Worm (Caenorhabditis elegans): ENCODE measurements around the gene F13H6.5.

The F13H6.5 gene

DNA sequence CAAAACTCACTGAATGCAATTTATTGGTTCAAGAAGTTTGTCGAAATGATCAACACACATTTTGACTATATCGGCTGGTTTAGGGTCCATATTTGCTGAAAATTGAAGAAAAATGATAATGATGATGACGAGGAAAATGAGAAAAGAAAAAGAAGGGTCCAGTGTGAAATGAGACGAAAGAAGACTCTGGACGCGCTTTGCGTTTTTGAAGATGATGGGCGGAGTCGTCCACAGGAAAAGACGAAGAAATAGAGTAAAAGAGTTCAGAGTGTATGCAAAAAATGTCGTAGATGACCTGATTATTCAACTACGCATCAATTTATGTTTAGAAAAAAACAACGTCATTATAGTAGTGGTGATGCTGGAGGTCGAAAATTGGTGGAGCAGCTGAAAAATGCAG lies at the start of gene F13H6.5:
Gene F13H6.5 (minus strand): TSS at position 101 of the 400 bp plus-strand sequence.
- TF ChIP-seq tbx-37 (GFP tag; conservative IDR thresholded peaks at IDR 0.05), result no peak
- no peak for TF ChIP-seq F13C5.2 (tag; optimal IDR thresholded peaks at IDR 0.05)
- TF ChIP-seq tra-4 (tag; optimal IDR thresholded peaks at IDR 0.05), result no peak
- TF ChIP-seq ets-7 (tag; optimal IDR thresholded peaks at IDR 0.05), result no peak
- no peak for TF ChIP-seq scrt-1 (GFP tag; IDR thresholded peaks at IDR 0.05)
- TF ChIP-seq hnd-1 (tag; optimal IDR thresholded peaks at IDR 0.05), result no peak
- TF ChIP-seq pes-1 (GFP tag; IDR thresholded peaks at IDR 0.05), result no peak
- TF ChIP-seq sea-1 (GFP tag; conservative IDR thresholded peaks at IDR 0.05), result no peak
- no peak for TF ChIP-seq ama-1 (optimal IDR thresholded peaks at IDR 0.05)
- no peak for TF ChIP-seq ceh-13 (GFP tag; optimal IDR thresholded peaks at IDR 0.05)
- no peak for TF ChIP-seq hmg-4 (GFP tag; optimal IDR thresholded peaks at IDR 0.05)
- TF ChIP-seq ceh-36 (tag; optimal IDR thresholded peaks at IDR 0.05), result no peak
- TF ChIP-seq flt-1 (GFP tag; IDR thresholded peaks at IDR 0.05), result no peak
- TF ChIP-seq aly-1 (tag; optimal IDR thresholded peaks at IDR 0.05), result no peak
- no peak for TF ChIP-seq tbx-11 (GFP tag; IDR thresholded peaks at IDR 0.05)
- TF ChIP-seq B0310.2 (tag; optimal IDR thresholded peaks at IDR 0.05), result no peak

DNA sequence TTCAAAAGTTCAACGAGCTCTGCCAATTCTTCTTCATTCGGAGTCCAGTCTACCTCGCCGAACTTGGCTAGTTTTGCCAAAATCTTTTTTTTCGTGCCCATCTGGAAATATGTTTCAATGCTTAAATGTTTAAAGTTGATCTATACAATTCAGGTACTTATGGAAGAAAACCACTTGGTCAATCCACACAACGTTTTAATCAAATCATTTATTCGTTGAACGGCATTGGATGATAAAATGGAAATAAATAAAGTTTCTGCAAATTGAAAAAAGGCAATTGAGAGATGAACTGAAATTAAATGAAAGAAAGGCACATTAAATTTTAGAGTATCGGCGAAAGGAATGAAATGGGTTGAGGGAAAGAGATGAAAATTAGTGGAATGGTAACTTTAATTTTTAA lies 49.3 kb upstream of the F13H6.5 start, which contains the start of gene urb-1:
Gene urb-1 (minus strand): TSS at position 101 of the 400 bp plus-strand sequence.
- TF ChIP-seq ama-1 (optimal IDR thresholded peaks at IDR 0.05), result peak; percentile 17
- TF ChIP-seq tbx-37 (GFP tag; conservative IDR thresholded peaks at IDR 0.05), result no peak
- no peak for TF ChIP-seq ceh-36 (tag; optimal IDR thresholded peaks at IDR 0.05)

DNA sequence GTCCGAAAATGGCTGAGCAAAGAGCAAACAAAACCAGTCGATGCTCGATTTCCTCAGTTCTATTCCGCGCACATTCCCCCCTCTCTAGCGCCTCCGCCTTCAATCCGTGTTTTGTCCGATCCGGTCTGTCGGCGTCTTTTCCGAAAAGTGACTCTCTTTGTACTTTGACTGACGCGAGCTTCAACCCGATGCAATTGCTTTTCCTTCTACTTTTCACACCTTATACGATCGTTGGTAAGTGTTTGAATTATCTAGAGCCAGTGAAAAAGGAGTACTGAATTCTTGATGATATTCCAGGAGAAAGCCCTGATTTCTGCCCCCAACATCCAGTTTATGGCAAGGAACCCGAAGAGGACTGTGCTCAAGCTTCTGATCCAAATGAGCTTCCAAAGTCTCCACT lies 40.2 kb upstream of the F13H6.5 start, which contains the start of gene cht-6:
Gene cht-6 (plus strand): TSS at position 9 of the 400 bp plus-strand sequence.
- no peak for TF ChIP-seq tra-4 (tag; optimal IDR thresholded peaks at IDR 0.05)
- TF ChIP-seq F13C5.2 (tag; optimal IDR thresholded peaks at IDR 0.05), result no peak
- no peak for TF ChIP-seq ama-1 (optimal IDR thresholded peaks at IDR 0.05)
- no peak for TF ChIP-seq tbx-11 (GFP tag; IDR thresholded peaks at IDR 0.05)
- TF ChIP-seq pes-1 (GFP tag; IDR thresholded peaks at IDR 0.05), result no peak
- TF ChIP-seq flt-1 (GFP tag; IDR thresholded peaks at IDR 0.05), result no peak
- TF ChIP-seq ets-7 (tag; optimal IDR thresholded peaks at IDR 0.05), result no peak
- TF ChIP-seq ceh-36 (tag; optimal IDR thresholded peaks at IDR 0.05), result no peak
- no peak for TF ChIP-seq aly-1 (tag; optimal IDR thresholded peaks at IDR 0.05)
- TF ChIP-seq hmg-4 (GFP tag; optimal IDR thresholded peaks at IDR 0.05), result no peak
- no peak for TF ChIP-seq ceh-13 (GFP tag; optimal IDR thresholded peaks at IDR 0.05)

DNA sequence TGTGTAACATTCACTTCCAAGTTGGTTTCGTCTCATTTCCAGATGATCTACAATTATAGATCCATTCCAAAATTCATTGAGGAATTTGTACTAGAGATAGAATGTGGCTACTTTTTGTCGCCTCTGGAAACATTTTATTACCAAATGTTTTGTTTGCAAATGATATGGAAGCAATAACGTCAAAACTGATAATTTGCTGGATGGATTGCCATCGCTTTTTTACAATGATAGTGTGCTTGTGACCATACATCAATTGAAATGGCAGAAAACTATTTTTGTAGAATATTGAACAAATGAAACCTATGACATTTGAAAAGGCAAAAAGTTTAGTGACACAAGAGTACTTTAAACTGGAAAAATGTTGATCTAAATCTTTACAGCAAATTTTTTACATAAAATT lies 39.7 kb upstream of the F13H6.5 start:
- TF ChIP-seq ets-7 (tag; optimal IDR thresholded peaks at IDR 0.05), result no peak
- TF ChIP-seq B0310.2 (tag; optimal IDR thresholded peaks at IDR 0.05), result no peak
- TF ChIP-seq tbx-11 (GFP tag; IDR thresholded peaks at IDR 0.05), result no peak
- TF ChIP-seq ceh-36 (tag; optimal IDR thresholded peaks at IDR 0.05), result no peak
- no peak for TF ChIP-seq sea-1 (GFP tag; conservative IDR thresholded peaks at IDR 0.05)
- no peak for TF ChIP-seq pes-1 (GFP tag; IDR thresholded peaks at IDR 0.05)
- TF ChIP-seq ceh-13 (GFP tag; optimal IDR thresholded peaks at IDR 0.05), result no peak
- no peak for TF ChIP-seq scrt-1 (GFP tag; IDR thresholded peaks at IDR 0.05)
- no peak for TF ChIP-seq hnd-1 (tag; optimal IDR thresholded peaks at IDR 0.05)
- TF ChIP-seq F13C5.2 (tag; optimal IDR thresholded peaks at IDR 0.05), result no peak
- no peak for TF ChIP-seq flt-1 (GFP tag; IDR thresholded peaks at IDR 0.05)
- no peak for TF ChIP-seq tbx-37 (GFP tag; conservative IDR thresholded peaks at IDR 0.05)
- TF ChIP-seq hmg-4 (GFP tag; optimal IDR thresholded peaks at IDR 0.05), result no peak
- TF ChIP-seq ama-1 (optimal IDR thresholded peaks at IDR 0.05), result no peak
- TF ChIP-seq tra-4 (tag; optimal IDR thresholded peaks at IDR 0.05), result no peak
- no peak for TF ChIP-seq hmbx-1 (tag; optimal IDR thresholded peaks at IDR 0.05)

DNA sequence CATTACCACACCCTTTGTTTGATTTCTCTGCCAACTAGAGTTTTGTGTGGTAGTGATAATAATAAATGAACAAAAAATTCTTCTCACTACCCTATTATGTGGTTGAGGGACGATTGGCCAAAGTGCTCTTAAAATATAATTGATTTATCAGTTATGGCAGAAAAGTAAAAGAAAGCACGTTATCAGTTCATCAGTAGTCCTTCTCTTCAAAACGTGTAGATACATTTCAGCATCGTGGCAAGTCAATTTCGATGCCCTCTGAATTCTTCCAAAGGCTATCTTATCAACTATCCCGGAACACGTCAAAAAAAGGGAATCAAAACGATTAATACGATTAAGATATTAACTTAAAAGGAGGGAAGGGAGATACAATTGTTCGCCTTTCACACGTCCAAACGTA lies 38.3 kb upstream of the F13H6.5 start:
- no peak for TF ChIP-seq B0310.2 (tag; optimal IDR thresholded peaks at IDR 0.05)
- TF ChIP-seq F13C5.2 (tag; optimal IDR thresholded peaks at IDR 0.05), result no peak
- no peak for TF ChIP-seq tbx-11 (GFP tag; IDR thresholded peaks at IDR 0.05)
- TF ChIP-seq scrt-1 (GFP tag; IDR thresholded peaks at IDR 0.05), result no peak
- TF ChIP-seq sea-1 (GFP tag; conservative IDR thresholded peaks at IDR 0.05), result no peak
- TF ChIP-seq ceh-36 (tag; optimal IDR thresholded peaks at IDR 0.05), result no peak
- TF ChIP-seq ets-7 (tag; optimal IDR thresholded peaks at IDR 0.05), result no peak
- TF ChIP-seq hmg-4 (GFP tag; optimal IDR thresholded peaks at IDR 0.05), result no peak
- TF ChIP-seq pes-1 (GFP tag; IDR thresholded peaks at IDR 0.05), result no peak
- no peak for TF ChIP-seq ama-1 (optimal IDR thresholded peaks at IDR 0.05)
- no peak for TF ChIP-seq ceh-13 (GFP tag; optimal IDR thresholded peaks at IDR 0.05)
- TF ChIP-seq hnd-1 (tag; optimal IDR thresholded peaks at IDR 0.05), result no peak
- TF ChIP-seq hmbx-1 (tag; optimal IDR thresholded peaks at IDR 0.05), result no peak
- no peak for TF ChIP-seq tra-4 (tag; optimal IDR thresholded peaks at IDR 0.05)
- no peak for TF ChIP-seq flt-1 (GFP tag; IDR thresholded peaks at IDR 0.05)

DNA sequence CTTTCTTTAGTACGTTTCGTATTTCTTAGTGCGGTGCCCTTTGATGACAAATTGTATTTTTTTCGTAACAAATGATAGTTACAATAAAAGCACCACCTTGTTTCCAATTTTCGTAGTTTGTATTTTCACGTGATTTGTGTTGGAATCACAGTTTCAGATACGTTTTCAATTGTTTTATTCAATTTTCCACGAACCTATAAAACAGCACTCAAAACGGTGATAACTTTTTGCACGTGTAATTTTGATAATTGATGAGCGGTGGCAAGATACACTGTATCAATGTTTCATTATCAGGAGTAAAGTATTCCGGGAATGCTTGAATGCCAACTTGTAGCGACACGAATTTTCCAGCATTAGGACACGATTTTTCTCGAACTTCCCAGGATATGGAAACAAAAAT lies 36.4 kb upstream of the F13H6.5 start:
- TF ChIP-seq sea-1 (GFP tag; conservative IDR thresholded peaks at IDR 0.05) (no peak), flt-1 (GFP tag; IDR thresholded peaks at IDR 0.05) (no peak), hnd-1 (tag; optimal IDR thresholded peaks at IDR 0.05) (no peak), aly-1 (tag; optimal IDR thresholded peaks at IDR 0.05) (no peak), tbx-11 (GFP tag; IDR thresholded peaks at IDR 0.05) (no peak), hmbx-1 (tag; optimal IDR thresholded peaks at IDR 0.05) (no peak), ceh-36 (tag; optimal IDR thresholded peaks at IDR 0.05) (no peak), tra-4 (tag; optimal IDR thresholded peaks at IDR 0.05) (no peak), F13C5.2 (tag; optimal IDR thresholded peaks at IDR 0.05) (no peak), ets-7 (tag; optimal IDR thresholded peaks at IDR 0.05) (no peak), scrt-1 (GFP tag; IDR thresholded peaks at IDR 0.05) (no peak), B0310.2 (tag; optimal IDR thresholded peaks at IDR 0.05) (no peak), hmg-4 (GFP tag; optimal IDR thresholded peaks at IDR 0.05) (no peak), pes-1 (GFP tag; IDR thresholded peaks at IDR 0.05) (no peak), ama-1 (optimal IDR thresholded peaks at IDR 0.05) (no peak)

DNA sequence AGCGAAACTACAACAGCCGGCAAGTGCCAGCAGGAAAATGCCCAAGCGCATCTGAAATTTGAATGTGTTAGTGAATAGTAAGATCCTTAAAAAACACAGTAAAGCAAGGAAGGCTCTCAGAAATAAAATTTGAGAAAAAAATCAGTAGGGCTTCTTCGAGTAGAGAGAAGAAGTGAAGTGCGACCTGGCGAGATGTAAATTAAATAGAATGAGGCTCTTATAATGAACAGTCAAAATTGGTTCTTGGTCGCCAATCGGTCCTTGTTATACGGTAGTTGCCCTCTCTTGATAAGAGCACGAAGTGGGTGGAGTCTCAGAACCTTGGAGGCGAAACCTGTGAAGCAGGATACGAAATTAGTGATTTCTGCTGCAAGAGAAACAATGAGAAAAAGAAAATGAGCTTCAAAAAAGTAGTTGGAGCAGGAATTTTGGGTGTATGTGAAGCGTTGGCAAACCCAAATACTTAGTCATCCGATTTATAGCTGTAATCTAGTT lies 34.0 kb upstream of the F13H6.5 start, which contains the start of gene bcf-1:
Gene bcf-1 (minus strand): TSS at position 51 of the 495 bp plus-strand sequence.
- no peak for TF ChIP-seq hmg-4 (GFP tag; optimal IDR thresholded peaks at IDR 0.05)
- TF ChIP-seq flt-1 (GFP tag; IDR thresholded peaks at IDR 0.05), result no peak
- no peak for TF ChIP-seq ceh-13 (GFP tag; optimal IDR thresholded peaks at IDR 0.05)
- TF ChIP-seq tbx-11 (GFP tag; IDR thresholded peaks at IDR 0.05), result no peak
- no peak for TF ChIP-seq B0310.2 (tag; optimal IDR thresholded peaks at IDR 0.05)
- no peak for TF ChIP-seq tbx-37 (GFP tag; conservative IDR thresholded peaks at IDR 0.05)
- no peak for TF ChIP-seq scrt-1 (GFP tag; IDR thresholded peaks at IDR 0.05)
- no peak for TF ChIP-seq pes-1 (GFP tag; IDR thresholded peaks at IDR 0.05)
